Worm (Caenorhabditis elegans): ENCODE results near the gene W03B1.5.

The W03B1.5 gene

DNA sequence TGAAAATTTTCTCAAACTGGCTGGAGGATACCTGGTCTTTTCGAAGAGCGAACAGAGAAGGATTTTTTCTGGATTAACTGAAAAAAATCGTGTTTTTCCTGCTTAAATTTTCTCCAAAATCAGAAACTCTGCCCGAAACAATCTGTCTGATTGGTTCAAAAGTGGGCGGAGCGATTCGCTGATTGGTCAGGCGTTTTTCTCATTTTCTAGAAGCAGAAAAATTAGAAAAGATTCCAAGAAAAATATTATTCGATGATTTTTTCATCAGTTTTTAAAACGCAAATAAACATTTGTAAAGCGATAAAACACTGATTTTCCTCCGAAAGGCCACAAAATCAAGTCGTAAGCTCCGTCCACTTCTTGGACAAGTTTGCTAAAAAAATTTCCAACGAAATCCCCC is 50.6 kb downstream of the W03B1.5 start:
- TF ChIP-seq unc-42 (tag; optimal IDR thresholded peaks at IDR 0.05) (no peak), pat-9 (tag; optimal IDR thresholded peaks at IDR 0.05) (no peak), ama-1 (optimal IDR thresholded peaks at IDR 0.05) (no peak), eyg-1 (tag; optimal IDR thresholded peaks at IDR 0.05) (no peak), nfya-1 (tag; optimal IDR thresholded peaks at IDR 0.05) (peak; percentile 41), ceh-24 (tag; optimal IDR thresholded peaks at IDR 0.05) (no peak)

DNA sequence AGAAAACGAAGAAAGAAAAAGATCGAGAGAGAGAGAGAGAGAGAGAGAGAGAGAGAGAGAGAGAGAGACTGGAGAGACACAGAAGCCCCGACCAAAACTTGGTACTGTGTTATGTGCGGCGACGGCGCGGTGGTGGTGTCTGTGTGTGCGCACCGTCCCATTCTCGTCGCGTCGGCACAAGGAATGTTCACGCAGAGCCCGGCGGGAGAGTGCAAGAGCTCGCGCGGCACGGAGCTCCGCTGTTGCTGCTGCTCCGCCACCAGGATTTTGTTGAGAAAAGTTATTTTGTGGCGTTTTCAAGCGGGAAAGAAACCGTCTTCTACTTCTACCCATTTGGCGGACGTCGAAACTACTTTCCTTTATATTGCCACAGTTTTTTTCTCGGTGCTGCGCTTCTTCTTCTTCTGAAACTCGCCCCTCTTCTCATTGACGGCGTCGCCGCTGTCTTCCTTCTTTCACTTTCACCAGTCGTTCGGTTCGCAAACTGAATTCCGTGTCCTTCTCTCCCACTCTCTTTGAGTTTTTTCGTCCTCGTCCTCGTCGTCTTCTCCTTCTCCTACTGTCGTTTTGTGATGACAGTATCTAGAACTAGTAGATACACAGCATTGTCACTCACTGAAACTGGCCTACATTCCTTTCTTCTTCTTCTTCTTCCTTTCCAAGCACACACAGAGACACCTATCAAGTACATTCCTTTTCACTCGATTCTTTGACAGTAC is 51.3 kb downstream of the W03B1.5 start:
- TF ChIP-seq gmeb-2 (tag; optimal IDR thresholded peaks at IDR 0.05) (peak; percentile 34), nfya-1 (tag; optimal IDR thresholded peaks at IDR 0.05) (no peak), ets-4 (tag; optimal IDR thresholded peaks at IDR 0.05) (peak; percentile 33), ceh-14 (tag; optimal IDR thresholded peaks at IDR 0.05) (peak; percentile 11), ref-2 (tag; optimal IDR thresholded peaks at IDR 0.05) (peak; percentile 11), ceh-34 (tag; optimal IDR thresholded peaks at IDR 0.05) (peak; percentile 23), fkh-10 (GFP tag; optimal IDR thresholded peaks at IDR 0.05) (no peak)

DNA sequence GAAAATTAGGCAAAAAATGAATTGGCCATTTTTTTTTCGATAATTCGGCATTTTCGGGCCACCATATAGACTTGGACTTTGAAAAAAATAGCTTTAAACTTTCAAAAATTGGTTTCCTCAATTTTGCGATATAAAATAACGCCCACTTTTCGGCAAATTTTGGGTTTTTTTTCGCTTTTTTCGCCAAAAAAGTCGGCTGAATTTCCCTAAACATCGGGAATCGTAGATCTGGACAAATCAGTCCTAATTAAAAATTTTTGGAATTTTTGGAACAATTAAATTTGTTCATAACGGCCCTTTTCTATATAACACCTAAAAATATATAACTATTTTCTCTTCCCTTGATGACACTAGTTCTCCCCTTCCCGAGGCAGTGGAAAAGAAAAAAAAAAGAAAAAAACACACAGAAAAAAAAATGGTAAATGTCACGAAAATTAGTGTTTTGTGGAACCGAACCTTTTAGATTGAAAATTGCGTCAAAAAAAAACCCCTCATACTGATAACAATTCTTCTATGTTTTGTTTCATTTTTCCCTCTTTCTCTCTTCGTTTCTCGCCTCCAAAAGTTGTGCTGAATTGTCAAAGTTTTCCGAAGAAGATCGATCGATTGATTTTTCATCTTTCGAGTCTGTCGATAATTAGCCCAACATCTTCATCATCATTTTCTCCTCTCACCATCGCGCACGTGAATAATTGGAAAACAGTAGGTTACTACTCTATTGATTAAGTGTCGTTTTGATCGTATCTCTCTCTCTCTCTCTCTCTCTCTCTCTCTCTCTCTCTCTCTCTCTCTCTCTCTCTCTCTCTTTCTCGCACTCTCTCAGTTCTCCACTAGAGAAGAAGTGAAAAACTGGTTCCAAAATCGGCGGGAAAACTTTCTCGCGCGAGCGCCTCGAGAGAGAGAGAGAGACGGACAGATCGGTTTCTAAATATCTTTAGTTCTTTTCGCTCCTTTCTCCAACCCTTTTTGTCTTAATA is 52.4 kb downstream of the W03B1.5 start, which contains the start of gene Y24D9A.6:
Gene Y24D9A.6, minus strand, starts transcription at position 51 of the 977 bp plus-strand sequence.
- TF ChIP-seq dve-1 (tag; optimal IDR thresholded peaks at IDR 0.05) = peak; percentile 46
- TF ChIP-seq pros-1 (tag; optimal IDR thresholded peaks at IDR 0.05) = no peak

Data from whole organism, late embryonic.